Worm (Caenorhabditis elegans) whole organism, L4 larva: ENCODE results near the gene F59E12.8.

Experiments
- T26A8.4 ChIP-seq: fragments of 200-800 bp; sonication (Bioruptor generic); IDR thresholded peaks from 2 replicates; pipeline ENCODE4 v1.3.6; 2022; ENCODE audit warnings: missing genetic modification characterization, missing compliant biosample characterization
- ZK337.2 ChIP-seq: fragments of 200-800 bp; sonication (Bioruptor generic); IDR thresholded peaks from 2 replicates; pipeline ENCODE4 v1.3.6; 2022; ENCODE audit warnings: missing genetic modification reagents, missing genetic modification characterization, missing compliant biosample characterization
- ZK546.5 ChIP-seq, 2 experiments: sonication (generic microtip); optimal IDR thresholded peaks; 2 replicates each; lab custom pipeline; 2017; ENCODE audit warnings: missing biosample characterization in 2 of 2, missing genetic modification characterization in 2 of 2
- aly-2 ChIP-seq: sonication (generic microtip); optimal IDR thresholded peaks from 2 replicates; lab custom pipeline; 2018; ENCODE audit warnings: missing biosample characterization, missing genetic modification characterization
- lin-39 ChIP-seq: fragments of 150-350 bp; optimal IDR thresholded peaks from 2 replicates; lab custom pipeline; 2014; ENCODE audit warnings: missing biosample characterization, missing genetic modification reagents, missing genetic modification characterization
- nhr-11 ChIP-seq: fragments of 150-350 bp; optimal IDR thresholded peaks from 2 replicates; lab custom pipeline; 2014; ENCODE audit warnings: missing biosample characterization, missing genetic modification characterization
- nhr-28 ChIP-seq: fragments of 150-350 bp; optimal IDR thresholded peaks from 2 replicates; lab custom pipeline; 2014; ENCODE audit warnings: missing biosample characterization, missing genetic modification characterization
- unc-39 ChIP-seq: sonication (generic microtip); optimal IDR thresholded peaks from 2 replicates; lab custom pipeline; 2017; ENCODE audit warnings: missing biosample characterization, missing genetic modification characterization
- zip-2 ChIP-seq: fragments of 150-350 bp; optimal IDR thresholded peaks from 2 replicates; lab custom pipeline; 2014; ENCODE audit warnings: missing biosample characterization, missing genetic modification characterization
- ztf-11 ChIP-seq: fragments of 150-350 bp; optimal IDR thresholded peaks from 2 replicates; lab custom pipeline; 2014; ENCODE audit warnings: missing biosample characterization, missing genetic modification characterization

- no peak for TF ChIP-seq ZK337.2 (GFP tag; lab: Robert Waterston, UW)
- no peak for TF ChIP-seq aly-2 (tag; lab: Kevin White, UChicago)
- no peak for TF ChIP-seq T26A8.4 (GFP tag; lab: Robert Waterston, UW)
- no peak for TF ChIP-seq ztf-11 (tag; lab: Kevin White, UChicago)
- no peak for TF ChIP-seq ZK546.5 (tag; optimal IDR thresholded peaks at IDR 0.05; lab: Kevin White, UChicago)
- no peak for TF ChIP-seq nhr-28 (tag; lab: Kevin White, UChicago)
- TF ChIP-seq lin-39 (tag; lab: Kevin White, UChicago), result no peak
- no peak for TF ChIP-seq unc-39 (tag; lab: Kevin White, UChicago)
- TF ChIP-seq nhr-11 (tag; lab: Kevin White, UChicago), result no peak
- TF ChIP-seq zip-2 (tag; lab: Kevin White, UChicago), result no peak
Observed at ce11 chrII:5607756-5608155, 29.0 kb downstream of the F59E12.8 start, which contains the start of gene C17G10.7.
